Worm (Caenorhabditis elegans) whole organism, L3 larva: Measurements from ENCODE around the gene cnc-9.
A peak's percentile ranks its signal among the peaks of the same experiment; 100 is the strongest.

ENCODE experiments used
- R02D3.7 ChIP-seq: fragments of 150-350 bp; optimal IDR thresholded peaks from 2 replicates; lab custom pipeline; 2014; ENCODE audit warnings: missing biosample characterization, missing genetic modification characterization
- ZK546.5 ChIP-seq: sonication (generic microtip); optimal IDR thresholded peaks from 2 replicates; lab custom pipeline; 2017; ENCODE audit warnings: missing biosample characterization, missing genetic modification characterization
- ama-1 ChIP-seq: fragments of 150-350 bp; optimal IDR thresholded peaks from 2 replicates; lab custom pipeline; 2018
- ceh-28 ChIP-seq: fragments of 150-350 bp; optimal IDR thresholded peaks from 2 replicates; lab custom pipeline; 2014; ENCODE audit warnings: missing biosample characterization, missing genetic modification reagents, missing genetic modification characterization
- ceh-9 ChIP-seq: sonication (generic microtip); optimal IDR thresholded peaks from 2 replicates; lab custom pipeline; 2018; ENCODE audit warnings: missing biosample characterization, missing genetic modification characterization
- daf-12 ChIP-seq: fragments of 150-350 bp; optimal IDR thresholded peaks from 2 replicates; lab custom pipeline; 2014; ENCODE audit warnings: missing biosample characterization, missing genetic modification reagents, missing genetic modification characterization
- egl-27 ChIP-seq: sonication (generic microtip); optimal IDR thresholded peaks from 4 replicates; lab custom pipeline; 2017; ENCODE audit warnings: missing biosample characterization, missing genetic modification reagents, missing genetic modification characterization
- egl-5 ChIP-seq: fragments of 150-350 bp; optimal IDR thresholded peaks from 2 replicates; lab custom pipeline; 2017; ENCODE audit warnings: missing biosample characterization, missing genetic modification reagents, missing genetic modification characterization, inconsistent platforms
- elt-1 ChIP-seq: fragments of 150-350 bp; optimal IDR thresholded peaks from 2 replicates; lab custom pipeline; 2014; ENCODE audit warnings: missing biosample characterization, missing genetic modification characterization
- elt-2 ChIP-seq: sonication (generic microtip); optimal IDR thresholded peaks from 2 replicates; lab custom pipeline; 2016; ENCODE audit warnings: missing genetic modification reagents, mild to moderate bottlenecking, missing genetic modification characterization, missing compliant biosample characterization
- elt-3 ChIP-seq, 3 experiments: fragments of 150-350 bp in 1 of 3; sonication (generic microtip) in 2 of 3; optimal IDR thresholded peaks; 2 replicates in 2 of 3; 4 replicates in 1 of 3; lab custom pipeline; 2014 to 2017; ENCODE audit warnings: missing biosample characterization in 3 of 3, missing genetic modification characterization in 3 of 3
- eor-1 ChIP-seq, 2 experiments: fragments of 150-350 bp; optimal IDR thresholded peaks; 2 replicates each; lab custom pipeline; 2014 to 2018; ENCODE audit warnings: missing biosample characterization in 2 of 2, missing genetic modification characterization in 2 of 2
- fkh-10 ChIP-seq: sonication (generic microtip); optimal IDR thresholded peaks from 2 replicates; lab custom pipeline; 2017; ENCODE audit warnings: missing biosample characterization, missing genetic modification reagents, missing genetic modification characterization
- fkh-2 ChIP-seq: fragments of 150-350 bp; optimal IDR thresholded peaks from 2 replicates; lab custom pipeline; 2014; ENCODE audit warnings: missing biosample characterization, missing genetic modification reagents, missing genetic modification characterization
- lin-15B ChIP-seq: fragments of 150-350 bp; optimal IDR thresholded peaks from 2 replicates; lab custom pipeline; 2014; ENCODE audit warnings: missing biosample characterization, missing genetic modification characterization
- lin-39 ChIP-seq: fragments of 150-350 bp; optimal IDR thresholded peaks from 2 replicates; lab custom pipeline; 2018; ENCODE audit warnings: missing biosample characterization, missing genetic modification reagents, missing genetic modification characterization
- lsy-12 ChIP-seq: sonication (generic microtip); optimal IDR thresholded peaks from 2 replicates; lab custom pipeline; 2016; ENCODE audit warnings: mild to moderate bottlenecking, missing genetic modification characterization, missing compliant biosample characterization
- mdl-1 ChIP-seq: fragments of 150-350 bp; optimal IDR thresholded peaks from 2 replicates; lab custom pipeline; 2014; ENCODE audit warnings: missing biosample characterization, missing genetic modification characterization
- mml-1 ChIP-seq: fragments of 150-350 bp; sonication (generic microtip); optimal IDR thresholded peaks from 3 replicates; lab custom pipeline; 2014; ENCODE audit warnings: missing biosample characterization, missing genetic modification characterization
- nfya-1 ChIP-seq: sonication (generic microtip); optimal IDR thresholded peaks from 2 replicates; lab custom pipeline; 2017; ENCODE audit warnings: missing genetic modification characterization, mild to moderate bottlenecking, missing compliant biosample characterization, antibody characterized with exemption, moderate library complexity; ENCODE audit not compliant: insufficient read depth
- nhr-11 ChIP-seq: fragments of 150-350 bp; optimal IDR thresholded peaks from 2 replicates; lab custom pipeline; 2014; ENCODE audit warnings: missing biosample characterization, missing genetic modification characterization
- nhr-23 ChIP-seq: fragments of 150-350 bp; optimal IDR thresholded peaks from 2 replicates; lab custom pipeline; 2014; ENCODE audit warnings: missing biosample characterization, missing genetic modification reagents, missing genetic modification characterization
- nhr-237 ChIP-seq: fragments of 150-350 bp; optimal IDR thresholded peaks from 2 replicates; lab custom pipeline; 2014; ENCODE audit warnings: missing biosample characterization, missing genetic modification characterization
- nhr-25 ChIP-seq: sonication (generic microtip); optimal IDR thresholded peaks from 2 replicates; lab custom pipeline; 2017; ENCODE audit warnings: missing biosample characterization, missing genetic modification characterization
- nhr-28 ChIP-seq: fragments of 150-350 bp; optimal IDR thresholded peaks from 2 replicates; lab custom pipeline; 2014; ENCODE audit warnings: missing biosample characterization, missing genetic modification characterization
- nhr-43 ChIP-seq: sonication (generic microtip); optimal IDR thresholded peaks from 2 replicates; lab custom pipeline; 2016; ENCODE audit warnings: mild to moderate bottlenecking, missing genetic modification characterization, missing compliant biosample characterization; ENCODE audit not compliant: poor library complexity, severe bottlenecking
- nhr-67 ChIP-seq: fragments of 150-350 bp; optimal IDR thresholded peaks from 2 replicates; lab custom pipeline; 2014; ENCODE audit warnings: missing biosample characterization, missing genetic modification characterization
- nhr-76 ChIP-seq: fragments of 150-350 bp; sonication (generic microtip); optimal IDR thresholded peaks from 5 replicates; lab custom pipeline; 2014; ENCODE audit warnings: missing biosample characterization, missing genetic modification characterization
- nhr-77 ChIP-seq: fragments of 150-350 bp; optimal IDR thresholded peaks from 2 replicates; lab custom pipeline; 2014; ENCODE audit warnings: missing biosample characterization, missing genetic modification characterization
- pha-4 ChIP-seq: fragments of 150-350 bp; optimal IDR thresholded peaks from 2 replicates; lab custom pipeline; 2014; ENCODE audit warnings: missing biosample characterization, missing genetic modification reagents, missing genetic modification characterization
- pqm-1 ChIP-seq: fragments of 150-350 bp; optimal IDR thresholded peaks from 2 replicates; lab custom pipeline; 2017; ENCODE audit warnings: missing biosample characterization, missing genetic modification characterization, inconsistent platforms
- skn-1 ChIP-seq: fragments of 150-350 bp; optimal IDR thresholded peaks from 2 replicates; lab custom pipeline; 2014; ENCODE audit warnings: missing biosample characterization, missing genetic modification characterization
- snpc-4 ChIP-seq: fragments of 150-350 bp; optimal IDR thresholded peaks from 2 replicates; lab custom pipeline; 2014; ENCODE audit warnings: missing biosample characterization, missing genetic modification characterization
- unc-62 ChIP-seq: fragments of 150-350 bp; sonication (generic microtip); optimal IDR thresholded peaks from 4 replicates; lab custom pipeline; 2014; ENCODE audit warnings: missing biosample characterization, missing genetic modification reagents, missing genetic modification characterization
- zag-1 ChIP-seq: fragments of 150-350 bp; optimal IDR thresholded peaks from 2 replicates; lab custom pipeline; 2014; ENCODE audit warnings: missing biosample characterization, missing genetic modification characterization
- ztf-11 ChIP-seq: fragments of 150-350 bp; optimal IDR thresholded peaks from 2 replicates; lab custom pipeline; 2014; ENCODE audit warnings: missing biosample characterization, missing genetic modification characterization

The cnc-9 gene

DNA sequence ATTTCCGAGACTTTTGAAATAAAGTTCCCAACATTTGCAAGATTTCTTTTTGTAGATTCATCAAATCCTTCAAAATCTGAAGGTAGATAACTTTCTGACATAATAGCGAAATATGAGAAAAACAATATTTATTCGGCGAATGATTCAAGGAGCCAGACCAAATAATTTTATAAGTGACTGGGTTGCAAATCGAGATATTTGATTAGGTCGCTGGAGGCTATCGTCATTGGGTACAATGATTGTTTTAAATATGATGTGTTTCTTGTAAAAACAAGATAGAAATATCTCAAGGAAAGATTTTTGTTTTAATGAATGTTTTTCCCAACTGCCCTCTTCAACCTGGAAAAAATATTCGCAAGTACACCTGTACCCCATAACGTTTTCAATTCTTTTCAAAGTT lies 28.9 kb upstream of the cnc-9 start, which contains the start of gene srw-69:
Gene srw-69 (minus strand): TSS at position 101 of the 400 bp plus-strand sequence.
- TF ChIP-seq elt-3 (tag; optimal IDR thresholded peaks at IDR 0.05; lab: Kevin White, UChicago) (no peak), egl-5 (tag; lab: Kevin White, UChicago) (no peak)

DNA sequence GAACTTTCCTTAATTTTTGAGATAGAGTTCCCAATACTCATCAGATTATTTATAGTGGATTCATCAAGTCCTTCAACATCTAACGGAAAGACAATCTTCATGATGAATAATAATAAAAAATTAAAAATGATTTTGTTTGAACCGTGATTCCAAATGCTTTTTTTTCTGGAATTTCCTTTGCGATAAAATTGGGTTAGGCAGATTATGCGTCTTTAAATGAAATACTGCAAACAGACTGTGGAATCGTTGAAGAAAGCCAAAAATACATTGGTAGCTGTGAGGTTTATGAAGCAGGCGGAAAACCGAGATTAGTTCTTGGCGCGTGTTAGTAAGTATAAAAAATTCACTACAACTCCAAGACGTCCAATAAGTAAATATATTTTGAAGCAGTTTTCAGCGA lies 26.6 kb upstream of the cnc-9 start, which contains the start of gene srw-68:
Gene srw-68 (minus strand): TSS at position 101 of the 400 bp plus-strand sequence.
- no peak for TF ChIP-seq nhr-77 (tag; lab: Kevin White, UChicago)
- no peak for TF ChIP-seq zag-1
- no peak for TF ChIP-seq nhr-237 (tag; lab: Kevin White, UChicago)
- no peak for TF ChIP-seq daf-12 (tag; lab: Kevin White, UChicago)
- TF ChIP-seq snpc-4 (tag; lab: Kevin White, UChicago), result no peak
- no peak for TF ChIP-seq nfya-1 (tag; lab: Kevin White, UChicago)
- no peak for TF ChIP-seq fkh-10 (GFP tag; lab: Kevin White, UChicago)
- no peak for TF ChIP-seq egl-5 (tag; lab: Kevin White, UChicago)
- TF ChIP-seq elt-1 (tag; lab: Kevin White, UChicago), result no peak
- TF ChIP-seq mml-1 (tag; lab: Kevin White, UChicago), result no peak
- TF ChIP-seq pha-4, result no peak
- no peak for TF ChIP-seq lin-15B (tag; lab: Kevin White, UChicago)
- no peak for TF ChIP-seq ZK546.5 (tag; lab: Kevin White, UChicago)
- TF ChIP-seq nhr-67, result no peak
- TF ChIP-seq nhr-11 (tag; lab: Kevin White, UChicago), result no peak
- TF ChIP-seq elt-3 (tag; optimal IDR thresholded peaks at IDR 0.05; lab: Kevin White, UChicago), result no peak
- no peak for TF ChIP-seq egl-27 (tag; lab: Kevin White, UChicago)

- TF ChIP-seq pqm-1 (tag; lab: Kevin White, UChicago) (no peak), lsy-12 (tag; lab: Kevin White, UChicago) (no peak), egl-27 (tag; lab: Kevin White, UChicago) (no peak), nhr-25 (tag; lab: Kevin White, UChicago) (no peak), mml-1 (tag; lab: Kevin White, UChicago) (no peak), ceh-9 (no peak), egl-5 (tag; lab: Kevin White, UChicago) (no peak), skn-1 (tag; lab: Kevin White, UChicago) (no peak), elt-2 (tag; lab: Kevin White, UChicago) (no peak), eor-1 (tag; optimal IDR thresholded peaks at IDR 0.05; lab: Kevin White, UChicago) (no peak), ceh-28 (tag; lab: Kevin White, UChicago) (no peak), mdl-1 (no peak), fkh-2 (tag; lab: Kevin White, UChicago) (no peak), nhr-67 (no peak), elt-1 (tag; lab: Kevin White, UChicago) (no peak), nhr-11 (tag; lab: Kevin White, UChicago) (no peak), pha-4 (no peak), nhr-43 (tag; lab: Kevin White, UChicago) (no peak)
Measured at ce11 chrV:7424336-7424735, 24.3 kb upstream of the cnc-9 start, which contains the start of gene F18E3.10. Gene F18E3.10, minus strand, starts transcription at chrV:7424436.

ce11 chrV:7420162-7420561 lies 20.2 kb upstream of the cnc-9 start, which contains the start of gene srxa-4:
Gene srxa-4, plus strand, starts transcription at chrV:7420462.
- no peak for TF ChIP-seq ztf-11
- no peak for TF ChIP-seq ceh-28 (tag; lab: Kevin White, UChicago)
- TF ChIP-seq fkh-10 (GFP tag; lab: Kevin White, UChicago), result no peak
- no peak for TF ChIP-seq pha-4

- TF ChIP-seq mdl-1, result no peak
- TF ChIP-seq nhr-43 (tag; lab: Kevin White, UChicago), result peak; percentile 62
Measured at ce11 chrV:7417018-7417716, 17.2 kb upstream of the cnc-9 start, which contains the start of gene srw-67. Gene srw-67, plus strand, starts transcription at chrV:7417660.

ce11 chrV:7416569-7416968 lies 16.6 kb upstream of the cnc-9 start:
- no peak for TF ChIP-seq R02D3.7 (tag; lab: Kevin White, UChicago)
- no peak for TF ChIP-seq nhr-28 (tag; lab: Kevin White, UChicago)
- TF ChIP-seq nhr-76 (tag; lab: Kevin White, UChicago), result no peak
- TF ChIP-seq unc-62, result no peak
- TF ChIP-seq ceh-9, result no peak
- no peak for TF ChIP-seq nhr-25 (tag; lab: Kevin White, UChicago)
- no peak for TF ChIP-seq lin-39 (tag; lab: Kevin White, UChicago)
- peak; percentile 57 for TF ChIP-seq ama-1
- no peak for TF ChIP-seq lin-15B (tag; lab: Kevin White, UChicago)
- TF ChIP-seq mdl-1, result no peak
- no peak for TF ChIP-seq daf-12 (tag; lab: Kevin White, UChicago)
- TF ChIP-seq elt-2 (tag; lab: Kevin White, UChicago), result no peak
- TF ChIP-seq eor-1 (tag; optimal IDR thresholded peaks at IDR 0.05; lab: Kevin White, UChicago), result no peak
- TF ChIP-seq ceh-28 (tag; lab: Kevin White, UChicago), result no peak
- TF ChIP-seq fkh-2 (tag; lab: Kevin White, UChicago), result no peak
- TF ChIP-seq nhr-237 (tag; lab: Kevin White, UChicago), result no peak
- TF ChIP-seq nhr-23, result peak; percentile 7
- TF ChIP-seq nhr-43 (tag; lab: Kevin White, UChicago), result peak; percentile 20
